Fruit fly (Drosophila melanogaster) whole organism, embryonic: ENCODE results near the gene Rab23.

Experiments
- Aef1 ChIP-seq: fragments of 200-800 bp; sonication (Bioruptor generic); IDR thresholded peaks from 3 replicates; pipeline ENCODE4 v1.3.6; 2022; ENCODE audit warnings: missing biosample characterization, missing genetic modification characterization
- CG10274 ChIP-seq: fragments of 200-800 bp; sonication (Bioruptor generic); optimal IDR thresholded peaks from 3 replicates; lab custom pipeline; 2017; ENCODE audit warnings: missing biosample characterization, mild to moderate bottlenecking, missing genetic modification characterization
- CG10543 ChIP-seq: fragments of 200-800 bp; sonication (Bioruptor generic); optimal IDR thresholded peaks from 3 replicates; lab custom pipeline; 2017; ENCODE audit warnings: missing biosample characterization, mild to moderate bottlenecking, missing genetic modification characterization, moderate library complexity
- CG11247 ChIP-seq: fragments of 200-800 bp; sonication (Bioruptor generic); IDR thresholded peaks from 2 replicates; pipeline ENCODE4 v1.3.6; 2022; ENCODE audit warnings: missing biosample characterization, missing genetic modification characterization
- CG11504 ChIP-seq: fragments of 200-800 bp; sonication (Bioruptor generic); optimal IDR thresholded peaks from 3 replicates; lab custom pipeline; 2019; ENCODE audit warnings: missing biosample characterization, mild to moderate bottlenecking, missing genetic modification characterization, moderate library complexity
- CG11560 ChIP-seq: fragments of 200-800 bp; sonication (Bioruptor generic); IDR thresholded peaks from 3 replicates; pipeline ENCODE4 v1.3.6; 2022; ENCODE audit warnings: missing biosample characterization, missing genetic modification characterization
- CG12071 ChIP-seq: fragments of 200-800 bp; sonication (Bioruptor generic); optimal IDR thresholded peaks from 3 replicates; lab custom pipeline; 2018; ENCODE audit warnings: missing biosample characterization, mild to moderate bottlenecking, missing genetic modification characterization
- CG15011 ChIP-seq: fragments of 200-800 bp; sonication (Bioruptor generic); optimal IDR thresholded peaks from 3 replicates; lab custom pipeline; 2018; ENCODE audit warnings: missing biosample characterization, mild to moderate bottlenecking, missing genetic modification characterization
- CG15269 ChIP-seq: fragments of 200-800 bp; sonication (Bioruptor generic); optimal IDR thresholded peaks from 2 replicates; lab custom pipeline; 2018; ENCODE audit warnings: missing biosample characterization, mild to moderate bottlenecking, missing genetic modification characterization, moderate library complexity
- CG1529 ChIP-seq: fragments of 200-800 bp; sonication (Bioruptor generic); optimal IDR thresholded peaks from 3 replicates; lab custom pipeline; 2018; ENCODE audit warnings: missing biosample characterization, missing genetic modification characterization
- CG1602 ChIP-seq: fragments of 200-800 bp; sonication (Bioruptor generic); optimal IDR thresholded peaks from 3 replicates; lab custom pipeline; 2016; ENCODE audit warnings: missing biosample characterization, missing genetic modification characterization
- CG17612 ChIP-seq: fragments of 200-800 bp; sonication (Bioruptor generic); IDR thresholded peaks from 2 replicates; pipeline ENCODE4 v1.3.6; 2022; ENCODE audit warnings: missing biosample characterization, missing genetic modification characterization
- CG1832 ChIP-seq: fragments of 200-800 bp; sonication (Bioruptor generic); optimal IDR thresholded peaks from 2 replicates; lab custom pipeline; 2017; ENCODE audit warnings: missing biosample characterization, mild to moderate bottlenecking, missing genetic modification characterization, inconsistent platforms
- CG2202 ChIP-seq: fragments of 200-800 bp; sonication (Bioruptor generic); optimal IDR thresholded peaks from 2 replicates; lab custom pipeline; 2018; ENCODE audit warnings: missing biosample characterization, mild to moderate bottlenecking, missing genetic modification characterization
- CG30431 ChIP-seq: fragments of 200-800 bp; sonication (Bioruptor generic); optimal IDR thresholded peaks from 2 replicates; lab custom pipeline; 2017; ENCODE audit warnings: missing biosample characterization, missing genetic modification characterization
- CG3407 ChIP-seq: fragments of 200-800 bp; sonication (Bioruptor generic); optimal IDR thresholded peaks from 2 replicates; lab custom pipeline; 2018; ENCODE audit warnings: missing biosample characterization, mild to moderate bottlenecking, missing genetic modification characterization
- CG34376 ChIP-seq: fragments of 200-800 bp; sonication (Bioruptor generic); optimal IDR thresholded peaks from 2 replicates; lab custom pipeline; 2018; ENCODE audit warnings: missing biosample characterization, mild to moderate bottlenecking, missing genetic modification characterization
- CG42726 ChIP-seq: fragments of 200-800 bp; sonication (Bioruptor generic); IDR thresholded peaks from 2 replicates; pipeline ENCODE4 v1.3.6; 2022; ENCODE audit warnings: missing biosample characterization, missing genetic modification characterization; ENCODE audit not compliant: partially characterized antibody
- CG4282 ChIP-seq: fragments of 200-800 bp; sonication (Bioruptor generic); optimal IDR thresholded peaks from 2 replicates; lab custom pipeline; 2016; ENCODE audit warnings: missing biosample characterization, missing genetic modification characterization
- CG4424 ChIP-seq: fragments of 200-800 bp; sonication (Bioruptor generic); optimal IDR thresholded peaks from 3 replicates; lab custom pipeline; 2016; ENCODE audit warnings: missing biosample characterization, missing genetic modification characterization
- CG4730 ChIP-seq: fragments of 200-800 bp; sonication (Bioruptor generic); IDR thresholded peaks from 2 replicates; pipeline ENCODE4 v1.3.6; 2022; ENCODE audit warnings: missing biosample characterization, missing genetic modification characterization
- CG7928 ChIP-seq: fragments of 200-800 bp; sonication (Bioruptor generic); optimal IDR thresholded peaks from 2 replicates; lab custom pipeline; 2017; ENCODE audit warnings: missing biosample characterization, mild to moderate bottlenecking, missing genetic modification characterization
- CG9437 ChIP-seq: fragments of 200-800 bp; sonication (Bioruptor generic); optimal IDR thresholded peaks from 2 replicates; lab custom pipeline; 2018; ENCODE audit warnings: missing biosample characterization, mild to moderate bottlenecking, missing genetic modification characterization
- CoRest ChIP-seq: fragments of 200-800 bp; sonication (Bioruptor generic); optimal IDR thresholded peaks from 3 replicates; lab custom pipeline; 2018; ENCODE audit warnings: missing biosample characterization, mild to moderate bottlenecking, missing genetic modification characterization, moderate library complexity
- Dbx ChIP-seq: fragments of 200-800 bp; sonication (Bioruptor generic); IDR thresholded peaks from 3 replicates; pipeline ENCODE4 v1.3.6; 2022; ENCODE audit warnings: missing biosample characterization, missing genetic modification characterization
- Ets97D ChIP-seq: fragments of 200-800 bp; sonication (Bioruptor generic); optimal IDR thresholded peaks from 3 replicates; lab custom pipeline; 2016; ENCODE audit warnings: missing biosample characterization, missing genetic modification characterization
- Fer3 ChIP-seq: fragments of 200-800 bp; sonication (Bioruptor generic); optimal IDR thresholded peaks from 2 replicates; lab custom pipeline; 2018; ENCODE audit warnings: missing biosample characterization, mild to moderate bottlenecking, missing genetic modification characterization, moderate library complexity
- HHEX ChIP-seq: fragments of 200-800 bp; sonication (Bioruptor generic); optimal IDR thresholded peaks from 3 replicates; lab custom pipeline; 2017; ENCODE audit warnings: missing biosample characterization, mild to moderate bottlenecking, missing genetic modification characterization, missing genetic modification reagents
- HmgZ ChIP-seq: fragments of 200-800 bp; sonication (Bioruptor generic); optimal IDR thresholded peaks from 2 replicates; lab custom pipeline; 2018; ENCODE audit warnings: missing biosample characterization, mild to moderate bottlenecking, missing genetic modification characterization
- Myb ChIP-seq: fragments of 200-800 bp; sonication (Bioruptor generic); optimal IDR thresholded peaks from 2 replicates; lab custom pipeline; 2016; ENCODE audit warnings: missing biosample characterization, missing genetic modification characterization
- Taf1 ChIP-seq: fragments of 200-800 bp; sonication (Bioruptor generic); IDR thresholded peaks from 2 replicates; pipeline ENCODE4 v1.3.6; 2022; ENCODE audit warnings: missing biosample characterization, missing genetic modification characterization
- Trl ChIP-seq, 3 experiments: fragments of >200 bp in 2 of 3; fragments of 200-800 bp in 1 of 3; sonication (Bioruptor generic) in 1 of 3; optimal IDR thresholded peaks; 2 replicates in 1 of 3; 3 replicates in 2 of 3; lab custom pipeline; 2016 to 2017; ENCODE audit warnings: missing biosample characterization in 1 of 3, missing genetic modification characterization in 1 of 3
- Vsx1 ChIP-seq: fragments of 200-800 bp; sonication (Bioruptor generic); optimal IDR thresholded peaks from 2 replicates; lab custom pipeline; 2017; ENCODE audit warnings: missing biosample characterization, mild to moderate bottlenecking, missing genetic modification characterization, missing genetic modification reagents
- YL-1 ChIP-seq: fragments of 200-800 bp; sonication (Bioruptor generic); optimal IDR thresholded peaks from 3 replicates; lab custom pipeline; 2017; ENCODE audit warnings: missing biosample characterization, mild to moderate bottlenecking, missing genetic modification characterization
- ara ChIP-seq: fragments of 200-800 bp; sonication (Bioruptor generic); IDR thresholded peaks from 2 replicates; pipeline ENCODE4 v1.3.6; 2022; ENCODE audit warnings: missing biosample characterization, missing genetic modification characterization
- ato ChIP-seq: fragments of 200-800 bp; sonication (Bioruptor generic); IDR thresholded peaks from 2 replicates; pipeline ENCODE4 v1.3.6; 2022; ENCODE audit warnings: missing biosample characterization, missing genetic modification characterization; ENCODE audit not compliant: partially characterized antibody
- br ChIP-seq: fragments of >200 bp; optimal IDR thresholded peaks from 2 replicates; lab custom pipeline; 2017
- cg ChIP-seq: fragments of 200-800 bp; sonication (Bioruptor generic); optimal IDR thresholded peaks from 3 replicates; lab custom pipeline; 2019; ENCODE audit warnings: missing biosample characterization, mild to moderate bottlenecking, missing genetic modification characterization, moderate library complexity
- dmrt11E ChIP-seq: fragments of 200-800 bp; sonication (Bioruptor generic); optimal IDR thresholded peaks from 3 replicates; lab custom pipeline; 2018; ENCODE audit warnings: missing biosample characterization, mild to moderate bottlenecking, missing genetic modification characterization, moderate library complexity
- dysf ChIP-seq: fragments of 200-800 bp; sonication (Bioruptor generic); IDR thresholded peaks from 3 replicates; pipeline ENCODE4 v1.3.6; 2022; ENCODE audit warnings: missing biosample characterization, missing genetic modification characterization
- fru ChIP-seq: fragments of >200 bp; optimal IDR thresholded peaks from 2 replicates; lab custom pipeline; 2017
- lab ChIP-seq: fragments of 200-800 bp; sonication (Bioruptor generic); optimal IDR thresholded peaks from 3 replicates; lab custom pipeline; 2017; ENCODE audit warnings: missing biosample characterization, missing genetic modification characterization, mild to moderate bottlenecking, moderate library complexity, missing genetic modification reagents
- nerfin-1 ChIP-seq: fragments of 200-800 bp; sonication (Bioruptor generic); optimal IDR thresholded peaks from 3 replicates; lab custom pipeline; 2019; ENCODE audit warnings: missing biosample characterization, mild to moderate bottlenecking, missing genetic modification characterization, moderate library complexity
- pfk ChIP-seq: fragments of 200-800 bp; sonication (Bioruptor generic); optimal IDR thresholded peaks from 2 replicates; lab custom pipeline; 2018; ENCODE audit warnings: missing biosample characterization, mild to moderate bottlenecking, missing genetic modification characterization, moderate library complexity
- shn ChIP-seq: fragments of 200-800 bp; sonication (Bioruptor generic); optimal IDR thresholded peaks from 3 replicates; lab custom pipeline; 2016; ENCODE audit warnings: missing biosample characterization, missing genetic modification characterization
- sisA ChIP-seq: fragments of 200-800 bp; sonication (Bioruptor generic); IDR thresholded peaks from 2 replicates; pipeline ENCODE4 v1.3.6; 2022; ENCODE audit warnings: missing biosample characterization, missing genetic modification characterization
- tio ChIP-seq: fragments of 200-800 bp; sonication (Bioruptor generic); optimal IDR thresholded peaks from 2 replicates; lab custom pipeline; 2017; ENCODE audit warnings: missing biosample characterization, missing genetic modification characterization, inconsistent platforms
- tx ChIP-seq: fragments of 200-800 bp; sonication (Bioruptor generic); optimal IDR thresholded peaks from 2 replicates; lab custom pipeline; 2016; ENCODE audit warnings: missing biosample characterization, missing genetic modification characterization
- unc-4 ChIP-seq: fragments of 200-800 bp; sonication (Bioruptor generic); IDR thresholded peaks from 2 replicates; pipeline ENCODE4 v1.3.6; 2022; ENCODE audit warnings: missing biosample characterization, missing genetic modification characterization; ENCODE audit not compliant: partially characterized antibody
- vfl ChIP-seq: fragments of 200-800 bp; sonication (Bioruptor generic); optimal IDR thresholded peaks from 2 replicates; lab custom pipeline; 2016; ENCODE audit warnings: missing biosample characterization, missing genetic modification characterization
- yki ChIP-seq: fragments of >200 bp; optimal IDR thresholded peaks from 3 replicates; lab custom pipeline; 2018
- zfh2 ChIP-seq: fragments of 200-800 bp; sonication (Bioruptor generic); optimal IDR thresholded peaks from 2 replicates; lab custom pipeline; 2016; ENCODE audit warnings: missing biosample characterization, missing genetic modification characterization

Rab23 gene

dm6 chr3R:5653887-5654286 lies 31.3 kb downstream of the Rab23 start (continued):
- TF ChIP-seq ara (GFP tag; lab: Robert Waterston, UW) = no peak
- TF ChIP-seq Aef1 (GFP tag; lab: Robert Waterston, UW) = no peak
- peak; percentile 24 for TF ChIP-seq lab (GFP tag; lab: Kevin White, UChicago)
- TF ChIP-seq vfl = no peak
- peak; percentile 12 for TF ChIP-seq CG12071 (GFP tag; lab: Kevin White, UChicago)
- no peak for TF ChIP-seq dmrt11E
- TF ChIP-seq Taf1 (GFP tag; lab: Robert Waterston, UW) = no peak
- no peak for TF ChIP-seq CG15011 (GFP tag; lab: Kevin White, UChicago)
- TF ChIP-seq CG34376 (GFP tag; lab: Kevin White, UChicago) = peak; percentile 96
- no peak for TF ChIP-seq CG1832 (GFP tag; lab: Kevin White, UChicago)
- TF ChIP-seq fru (lab: Kevin White, UChicago) = no peak
- TF ChIP-seq Vsx1 (GFP tag; lab: Kevin White, UChicago) = peak; percentile 44
- no peak for TF ChIP-seq CoRest (tag; lab: Kevin White, UChicago)
- no peak for TF ChIP-seq br (lab: Kevin White, UChicago)
- TF ChIP-seq CG9437 (GFP tag; lab: Kevin White, UChicago) = no peak
- no peak for TF ChIP-seq tio (GFP tag; lab: Kevin White, UChicago)
- no peak for TF ChIP-seq CG42726 (GFP tag; lab: Robert Waterston, UW)
- TF ChIP-seq CG1529 (GFP tag; lab: Kevin White, UChicago) = no peak
- TF ChIP-seq CG10543 (GFP tag; lab: Kevin White, UChicago) = peak; percentile 33
- TF ChIP-seq dysf (GFP tag; lab: Robert Waterston, UW) = no peak
- TF ChIP-seq CG4282 (GFP tag; lab: Kevin White, UChicago) = no peak
- TF ChIP-seq Fer3 (tag; lab: Kevin White, UChicago) = no peak
- TF ChIP-seq CG4730 (GFP tag; lab: Robert Waterston, UW) = no peak
- no peak for TF ChIP-seq CG3407 (GFP tag; lab: Kevin White, UChicago)
- no peak for TF ChIP-seq HHEX (GFP tag; lab: Kevin White, UChicago)
- no peak for TF ChIP-seq Ets97D
- no peak for TF ChIP-seq tx
- no peak for TF ChIP-seq CG15269 (tag; lab: Kevin White, UChicago)
- no peak for TF ChIP-seq pfk (GFP tag; lab: Kevin White, UChicago)
- no peak for TF ChIP-seq CG11504
- TF ChIP-seq Myb (GFP tag; lab: Kevin White, UChicago) = no peak
- TF ChIP-seq ato (GFP tag; lab: Robert Waterston, UW) = 0 out of 2 replicates have a peak, but pooled peaks have one; percentile 14
- peak; percentile 19 for TF ChIP-seq HmgZ (tag; lab: Kevin White, UChicago)
- TF ChIP-seq CG4424 (GFP tag; lab: Kevin White, UChicago) = no peak
- TF ChIP-seq Dbx (GFP tag; lab: Robert Waterston, UW) = peak; percentile 14; the same call in 1 of the 3 replicates
- no peak for TF ChIP-seq CG10274 (GFP tag; lab: Kevin White, UChicago)
- no peak for TF ChIP-seq CG17612 (GFP tag; lab: Robert Waterston, UW)
- no peak for TF ChIP-seq CG7928 (GFP tag; lab: Kevin White, UChicago)
- no peak for TF ChIP-seq unc-4 (GFP tag; lab: Robert Waterston, UW)
- TF ChIP-seq nerfin-1 (tag; lab: Kevin White, UChicago) = no peak
- TF ChIP-seq shn = no peak
- TF ChIP-seq sisA (GFP tag; lab: Robert Waterston, UW) = no peak
- TF ChIP-seq CG2202 (tag; lab: Kevin White, UChicago) = no peak
- no peak for TF ChIP-seq CG30431 (GFP tag; lab: Kevin White, UChicago)
- TF ChIP-seq YL-1 (GFP tag; lab: Kevin White, UChicago) = no peak
- no peak for TF ChIP-seq CG1602 (GFP tag; lab: Kevin White, UChicago)
- TF ChIP-seq CG11247 = no peak
- TF ChIP-seq Trl (optimal IDR thresholded peaks at IDR 0.05; lab: Kevin White, UChicago) = no peak
- TF ChIP-seq Trl (GFP tag; optimal IDR thresholded peaks at IDR 0.05; lab: Kevin White, UChicago) = no peak
- no peak for TF ChIP-seq cg (GFP tag; lab: Kevin White, UChicago)
- no peak for TF ChIP-seq yki (lab: Kevin White, UChicago)
- no peak for TF ChIP-seq CG11560
- no peak for TF ChIP-seq zfh2 (GFP tag; lab: Kevin White, UChicago)
